Worm (Caenorhabditis elegans): ENCODE results near the gene C04B4.4.
"Not testable (repeated sequence)": the region's sequence is repeated elsewhere in the genome, so short reads cannot be mapped to it uniquely, and the experiment has no call there.

C04B4.4 gene

DNA sequence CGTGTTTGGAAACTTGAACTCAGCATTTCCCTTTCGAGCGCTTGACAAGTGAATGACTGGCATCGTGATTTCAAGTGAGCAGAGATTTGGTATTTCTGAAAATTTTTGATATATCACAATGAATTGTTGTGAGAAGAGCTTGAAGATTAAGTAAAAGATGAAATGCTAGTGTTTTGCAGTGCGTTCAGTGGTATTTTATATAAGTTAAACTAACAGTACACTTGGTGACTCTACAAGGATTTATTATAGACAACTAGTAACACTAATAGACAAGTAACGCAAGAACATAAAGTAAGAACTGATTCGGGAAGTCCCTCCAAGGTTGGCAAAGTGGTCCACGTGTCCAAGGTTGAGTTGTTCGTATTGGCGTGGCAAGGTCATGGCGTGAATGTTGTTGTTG, 12.1 kb downstream of the C04B4.4 start, which contains the start of gene dot-1.3:
dot-1.3 (minus strand) TSS at position 101 of the 400 bp plus-strand sequence.
- not testable (repeated sequence) for TF ChIP-seq aptf-3 (GFP tag; IDR thresholded peaks at IDR 0.05); akir-1 (GFP tag; optimal IDR thresholded peaks at IDR 0.05); lir-1 (GFP tag; conservative IDR thresholded peaks at IDR 0.05)

DNA sequence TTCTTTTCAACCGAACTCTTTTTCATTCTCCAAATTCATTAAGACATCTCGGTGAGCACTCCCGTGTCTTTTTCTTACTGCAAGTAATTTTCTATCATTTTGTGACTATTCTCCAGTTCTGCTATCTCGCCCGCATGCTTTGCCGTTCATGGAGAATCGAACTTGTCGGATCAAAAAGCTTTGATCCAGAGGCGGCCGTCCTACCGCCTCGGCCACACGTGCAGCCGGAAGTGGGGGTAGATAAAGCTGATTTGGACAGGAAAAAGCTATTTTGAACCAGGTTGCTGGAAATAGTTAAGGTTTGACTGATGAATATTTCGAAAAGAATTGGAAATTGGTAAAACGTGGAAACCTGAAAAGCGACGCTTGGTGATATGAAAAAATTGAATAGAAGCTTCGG, 13.6 kb downstream of the C04B4.4 start:
- TF ChIP-seq rpc-1 (optimal IDR thresholded peaks at IDR 0.05) (peak; percentile 34), rpc-1 (tag; optimal IDR thresholded peaks at IDR 0.05) (peak; percentile 68), ceh-100 (GFP tag; IDR thresholded peaks at IDR 0.05) (no peak), ztf-6 (GFP tag; IDR thresholded peaks at IDR 0.05) (no peak), attf-6 (GFP tag; IDR thresholded peaks at IDR 0.05) (no peak), K11D2.4 (GFP tag; IDR thresholded peaks at IDR 0.05) (0 out of 2 replicates have a peak, but pooled peaks have one; percentile 64), lag-1 (GFP tag; IDR thresholded peaks at IDR 0.05) (peak; percentile 72; the same call in 1 of the 2 replicates), B0261.1 (tag; optimal IDR thresholded peaks at IDR 0.05) (peak; percentile 24), ceh-79 (tag; optimal IDR thresholded peaks at IDR 0.05) (no peak), ekl-4 (GFP tag; IDR thresholded peaks at IDR 0.05) (no peak), tbp1 (GFP tag; optimal IDR thresholded peaks at IDR 0.05) (peak; percentile 76)

DNA sequence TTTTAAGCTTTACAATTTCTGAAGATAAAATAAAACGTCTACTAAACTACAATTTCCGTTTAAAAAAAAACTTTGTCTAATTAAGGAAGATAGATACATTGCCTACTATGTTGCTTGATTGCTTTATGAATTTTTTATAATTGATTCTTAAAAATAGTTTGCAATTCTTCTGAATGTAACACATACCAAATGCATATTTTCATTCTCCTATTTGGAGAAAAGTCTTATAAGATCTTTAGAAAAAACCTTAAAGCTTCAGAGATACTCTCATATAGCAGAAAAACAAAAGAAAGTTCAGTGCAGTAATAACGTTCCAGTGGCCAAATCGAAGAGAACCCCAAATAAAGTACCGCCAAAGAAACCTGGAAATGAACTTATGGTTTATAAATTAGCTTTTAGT, 15.9 kb downstream of the C04B4.4 start, which contains the start of gene phf-32:
phf-32 (plus strand) TSS at position 301 of the 400 bp plus-strand sequence.
- TF ChIP-seq fkh-3 (tag; optimal IDR thresholded peaks at IDR 0.05), result no peak
- no peak for TF ChIP-seq egl-44 (GFP tag; IDR thresholded peaks at IDR 0.05)
- no peak for TF ChIP-seq cebp-1 (GFP tag; IDR thresholded peaks at IDR 0.05)
- TF ChIP-seq cebp-1 (tag; optimal IDR thresholded peaks at IDR 0.05), result no peak
- TF ChIP-seq T07F8.4 (tag; optimal IDR thresholded peaks at IDR 0.05), result no peak
- no peak for TF ChIP-seq B0035.1 (tag; optimal IDR thresholded peaks at IDR 0.05)

DNA sequence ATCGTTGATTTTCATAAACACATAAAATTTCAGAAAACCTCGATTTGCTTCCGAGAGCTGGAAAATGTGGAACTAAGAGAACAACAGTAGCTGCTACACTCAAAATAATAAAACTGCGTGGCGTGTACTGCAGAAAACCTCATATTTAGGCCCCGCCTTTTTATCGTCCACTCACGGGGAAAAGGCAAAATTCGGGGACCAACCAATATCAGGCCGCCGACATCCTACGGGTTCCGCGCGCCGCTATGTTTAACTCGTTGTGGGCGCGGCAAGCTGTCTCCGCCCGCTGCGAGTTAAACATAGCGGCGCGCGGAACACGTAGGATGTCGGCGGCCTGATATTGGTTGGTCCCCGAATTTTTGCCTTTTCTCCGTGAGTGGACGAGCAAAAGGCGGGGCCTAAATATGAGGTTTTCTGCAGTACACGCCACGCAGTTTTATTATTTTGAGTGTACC, 17.4 kb downstream of the C04B4.4 start, which contains the start of gene F17A2.16:
F17A2.16 (plus strand) TSS at position 405 of the 455 bp plus-strand sequence.
- TF ChIP-seq attf-6 (GFP tag; IDR thresholded peaks at IDR 0.05), result peak; percentile 86

DNA sequence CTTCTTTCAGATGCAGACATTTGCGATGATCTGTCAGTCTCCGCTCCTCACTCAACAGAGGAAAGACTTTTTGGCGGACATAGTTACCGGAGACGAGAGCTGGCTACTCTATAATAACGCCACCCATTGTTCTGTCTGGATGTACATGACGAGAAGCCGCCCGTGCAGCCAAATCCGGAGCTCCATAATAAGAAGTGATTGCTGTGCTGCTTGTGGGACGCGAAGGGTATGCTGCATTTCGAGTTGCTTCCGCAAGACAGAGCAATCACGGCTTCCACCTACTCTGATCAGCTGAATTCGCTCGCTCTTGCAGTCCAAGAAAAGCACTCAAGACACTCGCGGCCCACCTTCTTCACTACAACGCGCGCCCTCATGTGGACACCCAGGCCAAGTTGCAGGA, 23.1 kb downstream of the C04B4.4 start:
- TF ChIP-seq B0261.1 (tag; optimal IDR thresholded peaks at IDR 0.05) (no peak), bed-2 (GFP tag; IDR thresholded peaks at IDR 0.05) (peak; percentile 59; the same call in 1 of the 2 replicates), nhr-27 (tag; optimal IDR thresholded peaks at IDR 0.05) (no peak), K11D2.4 (GFP tag; IDR thresholded peaks at IDR 0.05) (peak; percentile 52; the same call in 1 of the 2 replicates), madf-3 (GFP tag; IDR thresholded peaks at IDR 0.05) (no peak), mxl-1 (tag; optimal IDR thresholded peaks at IDR 0.05) (no peak), zfh-2 (GFP tag; conservative IDR thresholded peaks at IDR 0.05) (no peak), lir-1 (GFP tag; conservative IDR thresholded peaks at IDR 0.05) (peak; percentile 57; the same call in 1 of the 2 replicates)

DNA sequence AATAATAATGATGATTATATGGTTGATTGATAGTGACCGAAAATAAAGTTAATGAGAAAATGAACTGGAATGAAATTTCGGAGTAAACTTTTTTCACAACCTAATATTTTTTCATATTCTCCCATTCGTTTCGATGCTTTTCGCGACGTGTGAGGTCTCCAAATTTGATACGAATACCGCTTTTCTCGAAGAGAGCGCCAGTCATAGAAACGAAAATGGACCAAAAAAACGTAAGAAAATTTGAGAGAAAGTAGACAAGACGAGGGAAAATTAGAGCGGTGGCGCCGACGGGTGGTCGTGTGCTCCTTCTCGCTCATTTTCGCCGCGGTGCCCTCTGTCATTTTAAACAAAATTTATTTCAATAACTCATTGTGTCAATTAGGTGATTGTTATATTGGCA, 23.8 kb downstream of the C04B4.4 start:
- TF ChIP-seq F10E7.11 (tag; optimal IDR thresholded peaks at IDR 0.05) (no peak), nhr-120 (GFP tag; IDR thresholded peaks at IDR 0.05) (no peak), bed-1 (GFP tag; IDR thresholded peaks at IDR 0.05) (no peak), nhr-179 (tag; optimal IDR thresholded peaks at IDR 0.05) (no peak), repo-1 (tag; optimal IDR thresholded peaks at IDR 0.05) (no peak), ets-4 (GFP tag; optimal IDR thresholded peaks at IDR 0.05) (no peak), hmg-20 (GFP tag; IDR thresholded peaks at IDR 0.05) (no peak), zfh-2 (GFP tag; conservative IDR thresholded peaks at IDR 0.05) (no peak), ztf-22 (GFP tag; optimal IDR thresholded peaks at IDR 0.05) (no peak), mxl-1 (tag; optimal IDR thresholded peaks at IDR 0.05) (no peak), aptf-2 (GFP tag; conservative IDR thresholded peaks at IDR 0.05) (no peak), T07F8.4 (tag; optimal IDR thresholded peaks at IDR 0.05) (no peak), madf-8 (GFP tag; conservative IDR thresholded peaks at IDR 0.05) (no peak), somi-1 (GFP tag; optimal IDR thresholded peaks at IDR 0.05) (no peak), F57A8.1 (GFP tag; optimal IDR thresholded peaks at IDR 0.05) (no peak), cebp-2 (GFP tag; IDR thresholded peaks at IDR 0.05) (no peak), nhr-27 (tag; optimal IDR thresholded peaks at IDR 0.05) (no peak), nhr-90 (tag; optimal IDR thresholded peaks at IDR 0.05) (no peak)
